Worm (Caenorhabditis elegans) whole organism, mixed stage, embryonic: ENCODE measurements around the gene F42G2.5.
A peak's percentile ranks its signal among the peaks of the same experiment; 100 is the strongest.

Experiments used
- M03D4.4 ChIP-seq: sonication (generic microtip); optimal IDR thresholded peaks from 2 replicates; lab custom pipeline; 2017; ENCODE audit warnings: mild to moderate bottlenecking, missing genetic modification characterization, missing compliant biosample characterization
- bed-3 ChIP-seq: fragments of 200-800 bp; sonication (Bioruptor generic); optimal IDR thresholded peaks from 3 replicates; lab custom pipeline; 2018; ENCODE audit warnings: mild to moderate bottlenecking, missing genetic modification characterization, moderate library complexity, missing compliant biosample characterization
- blmp-1 ChIP-seq: fragments of 150-350 bp; optimal IDR thresholded peaks from 2 replicates; lab custom pipeline; 2014; ENCODE audit warnings: missing biosample characterization, missing genetic modification characterization
- ceh-39 ChIP-seq: fragments of 150-350 bp; optimal IDR thresholded peaks from 2 replicates; lab custom pipeline; 2014; ENCODE audit warnings: missing biosample characterization, missing genetic modification characterization
- ceh-43 ChIP-seq: fragments of 200-800 bp; sonication (Bioruptor generic); optimal IDR thresholded peaks from 2 replicates; lab custom pipeline; 2018; ENCODE audit warnings: mild to moderate bottlenecking, missing genetic modification characterization, moderate library complexity, missing compliant biosample characterization
- ceh-83 ChIP-seq: fragments of 200-800 bp; sonication (Bioruptor generic); optimal IDR thresholded peaks from 2 replicates; lab custom pipeline; 2018; ENCODE audit warnings: mild to moderate bottlenecking, missing genetic modification characterization, missing compliant biosample characterization
- ces-1 ChIP-seq: fragments of 150-350 bp; optimal IDR thresholded peaks from 2 replicates; lab custom pipeline; 2014; ENCODE audit warnings: missing biosample characterization, missing genetic modification reagents, missing genetic modification characterization
- cnd-1 ChIP-seq: fragments of 200-800 bp; sonication (Bioruptor generic); optimal IDR thresholded peaks from 2 replicates; lab custom pipeline; 2018; ENCODE audit warnings: mild to moderate bottlenecking, missing genetic modification characterization, missing compliant biosample characterization
- elt-1 ChIP-seq: sonication (generic microtip); optimal IDR thresholded peaks from 2 replicates; lab custom pipeline; 2017; ENCODE audit warnings: missing genetic modification characterization, mild to moderate bottlenecking, missing compliant biosample characterization, antibody characterized with exemption, moderate library complexity, borderline replicate concordance; ENCODE audit not compliant: insufficient read depth
- elt-3 ChIP-seq: fragments of 150-350 bp; optimal IDR thresholded peaks from 2 replicates; lab custom pipeline; 2014; ENCODE audit warnings: missing biosample characterization, missing genetic modification characterization
- flh-1 ChIP-seq: fragments of 200-800 bp; sonication (Bioruptor generic); optimal IDR thresholded peaks from 2 replicates; lab custom pipeline; 2018; ENCODE audit warnings: mild to moderate bottlenecking, missing genetic modification characterization, moderate library complexity, missing compliant biosample characterization
- ham-2 ChIP-seq: fragments of 200-800 bp; sonication (Bioruptor generic); optimal IDR thresholded peaks from 2 replicates; lab custom pipeline; 2018; ENCODE audit warnings: mild to moderate bottlenecking, missing genetic modification characterization, missing compliant biosample characterization
- hlh-1 ChIP-seq: fragments of 150-350 bp; optimal IDR thresholded peaks from 2 replicates; lab custom pipeline; 2014; ENCODE audit warnings: missing biosample characterization, missing genetic modification reagents, missing genetic modification characterization
- lin-13 ChIP-seq: fragments of 150-350 bp; optimal IDR thresholded peaks from 2 replicates; lab custom pipeline; 2014; ENCODE audit warnings: missing biosample characterization, missing genetic modification characterization
- lin-32 ChIP-seq: fragments of 200-800 bp; sonication (Bioruptor generic); optimal IDR thresholded peaks from 2 replicates; lab custom pipeline; 2018; ENCODE audit warnings: mild to moderate bottlenecking, missing genetic modification characterization, missing compliant biosample characterization
- lsy-2 ChIP-seq: fragments of 150-350 bp; optimal IDR thresholded peaks from 2 replicates; lab custom pipeline; 2014; ENCODE audit warnings: missing biosample characterization, missing genetic modification characterization
- mab-5 ChIP-seq: fragments of 150-350 bp; optimal IDR thresholded peaks from 2 replicates; lab custom pipeline; 2014; ENCODE audit warnings: missing biosample characterization, missing genetic modification characterization
- mls-2 ChIP-seq: sonication (generic microtip); optimal IDR thresholded peaks from 2 replicates; lab custom pipeline; 2016; ENCODE audit warnings: mild to moderate bottlenecking, missing genetic modification characterization, moderate library complexity, missing compliant biosample characterization
- nhr-12 ChIP-seq: fragments of 150-350 bp; optimal IDR thresholded peaks from 2 replicates; lab custom pipeline; 2014; ENCODE audit warnings: missing biosample characterization, missing genetic modification characterization
- nhr-2 ChIP-seq: fragments of 150-350 bp; optimal IDR thresholded peaks from 2 replicates; lab custom pipeline; 2014; ENCODE audit warnings: missing biosample characterization, missing genetic modification characterization
- nhr-237 ChIP-seq: fragments of 150-350 bp; optimal IDR thresholded peaks from 2 replicates; lab custom pipeline; 2014; ENCODE audit warnings: missing biosample characterization, missing genetic modification characterization
- nhr-28 ChIP-seq: fragments of 150-350 bp; optimal IDR thresholded peaks from 2 replicates; lab custom pipeline; 2014; ENCODE audit warnings: missing biosample characterization, missing genetic modification characterization
- nhr-76 ChIP-seq: sonication (generic microtip); optimal IDR thresholded peaks from 2 replicates; lab custom pipeline; 2017; ENCODE audit warnings: missing biosample characterization, missing genetic modification characterization
- pha-4 ChIP-seq: fragments of 150-350 bp; optimal IDR thresholded peaks from 2 replicates; lab custom pipeline; 2018; ENCODE audit warnings: missing biosample characterization, missing genetic modification reagents, missing genetic modification characterization
- sem-2 ChIP-seq: fragments of 200-800 bp; sonication (Bioruptor generic); optimal IDR thresholded peaks from 2 replicates; lab custom pipeline; 2018; ENCODE audit warnings: mild to moderate bottlenecking, missing genetic modification characterization, missing compliant biosample characterization
- snpc-4 ChIP-seq: fragments of 150-350 bp; optimal IDR thresholded peaks from 2 replicates; lab custom pipeline; 2014; ENCODE audit warnings: missing biosample characterization, missing genetic modification characterization
- unc-120 ChIP-seq: sonication (generic microtip); optimal IDR thresholded peaks from 2 replicates; lab custom pipeline; 2017; ENCODE audit warnings: missing genetic modification characterization, missing compliant biosample characterization; ENCODE audit not compliant: poor library complexity, severe bottlenecking
- unc-39 ChIP-seq: fragments of 150-350 bp; optimal IDR thresholded peaks from 2 replicates; lab custom pipeline; 2014; ENCODE audit warnings: missing biosample characterization, missing genetic modification characterization
- unc-62 ChIP-seq: fragments of 150-350 bp; optimal IDR thresholded peaks from 2 replicates; lab custom pipeline; 2014; ENCODE audit warnings: missing biosample characterization, missing genetic modification reagents, missing genetic modification characterization
- ztf-11 ChIP-seq: fragments of 150-350 bp; optimal IDR thresholded peaks from 2 replicates; lab custom pipeline; 2014; ENCODE audit warnings: missing biosample characterization, missing genetic modification characterization

The F42G2.5 gene

DNA sequence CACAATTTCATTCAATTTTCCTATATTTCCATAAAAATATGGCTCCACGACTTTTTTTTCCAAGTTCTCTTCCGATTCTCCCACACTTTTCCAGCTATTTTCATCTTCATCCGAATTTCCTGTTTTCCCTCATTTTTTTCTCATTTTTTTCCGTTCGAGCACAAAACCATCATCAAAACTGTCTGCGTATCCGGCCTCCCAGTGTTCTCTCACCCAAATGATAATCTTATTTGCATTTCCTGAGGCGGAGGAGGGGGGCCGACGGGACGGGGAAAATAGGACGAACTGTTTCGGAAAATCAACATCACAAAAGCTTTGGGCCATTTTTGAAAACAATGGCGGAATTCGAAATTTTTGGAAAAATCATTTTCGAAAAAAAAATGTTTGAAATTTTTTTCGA, 22.5 kb upstream of the F42G2.5 start:
- peak; percentile 63 for TF ChIP-seq ces-1
- TF ChIP-seq bed-3 (GFP tag; lab: Kevin White, UChicago) = no peak
- TF ChIP-seq ceh-43 (GFP tag; lab: Kevin White, UChicago) = no peak
- no peak for TF ChIP-seq snpc-4 (tag; lab: Kevin White, UChicago)
- no peak for TF ChIP-seq lsy-2 (tag; lab: Kevin White, UChicago)
- no peak for TF ChIP-seq mab-5 (tag; lab: Kevin White, UChicago)
- TF ChIP-seq elt-3 (tag; lab: Kevin White, UChicago) = no peak

DNA sequence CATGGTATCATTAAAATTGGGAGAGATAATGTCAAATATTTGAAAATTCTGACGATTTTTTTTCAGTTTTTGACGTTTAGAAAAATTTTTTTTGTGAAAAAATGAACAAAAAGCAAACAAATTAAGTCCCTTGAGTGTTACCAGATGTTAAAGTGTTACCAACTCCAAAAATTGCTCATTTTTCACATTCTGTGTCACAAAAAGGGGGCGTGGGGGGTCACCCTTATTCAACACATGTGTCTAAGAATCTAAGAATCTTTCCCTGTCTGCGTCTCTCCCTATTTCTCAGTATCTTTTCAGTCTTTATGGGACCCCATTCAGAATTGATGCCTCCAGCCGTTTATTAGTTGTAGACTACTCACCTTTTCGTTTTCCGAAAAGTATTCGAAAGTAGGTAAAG, 21.2 kb upstream of the F42G2.5 start:
- TF ChIP-seq nhr-237 (tag; lab: Kevin White, UChicago) (no peak), nhr-28 (no peak), ceh-43 (GFP tag; lab: Kevin White, UChicago) (no peak), ceh-39 (tag; lab: Kevin White, UChicago) (no peak), lin-32 (GFP tag; lab: Kevin White, UChicago) (no peak), ceh-83 (GFP tag; lab: Kevin White, UChicago) (no peak), unc-39 (tag; lab: Kevin White, UChicago) (no peak), hlh-1 (tag; lab: Kevin White, UChicago) (no peak), sem-2 (no peak), nhr-76 (tag; lab: Kevin White, UChicago) (no peak), ztf-11 (tag; lab: Kevin White, UChicago) (no peak), nhr-2 (no peak), unc-120 (tag; lab: Kevin White, UChicago) (no peak), mls-2 (tag; lab: Kevin White, UChicago) (no peak), elt-1 (no peak), ham-2 (no peak), unc-62 (GFP tag; lab: Kevin White, UChicago) (no peak), flh-1 (GFP tag; lab: Kevin White, UChicago) (no peak), nhr-12 (no peak)
- TF ChIP-seq, all 35 proteins: peak for 0

DNA sequence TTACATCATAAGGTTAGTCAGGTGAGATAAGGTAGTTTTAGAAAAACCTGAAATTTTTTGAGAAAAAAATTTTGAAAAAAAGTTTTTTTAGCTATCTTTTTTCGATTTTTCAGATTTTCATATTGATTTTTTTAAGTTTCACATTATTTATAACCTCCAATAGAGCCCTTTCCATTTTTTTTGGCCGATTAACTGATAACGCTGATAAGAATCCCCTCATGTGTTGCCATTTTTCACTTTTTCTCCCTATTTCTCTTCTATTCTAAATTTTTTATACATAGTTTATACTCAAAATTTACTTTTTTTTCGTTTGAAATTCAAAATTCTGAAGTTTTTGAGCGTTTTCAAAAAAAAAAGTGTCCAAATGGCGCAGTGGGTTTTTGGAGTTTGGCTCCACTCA, 20.4 kb upstream of the F42G2.5 start:
- TF ChIP-seq elt-1 (no peak), ces-1 (no peak), mab-5 (tag; lab: Kevin White, UChicago) (no peak), nhr-2 (no peak), ceh-43 (GFP tag; lab: Kevin White, UChicago) (no peak), pha-4 (tag; lab: Kevin White, UChicago) (no peak), elt-3 (tag; lab: Kevin White, UChicago) (no peak), unc-62 (GFP tag; lab: Kevin White, UChicago) (no peak), lsy-2 (tag; lab: Kevin White, UChicago) (no peak), unc-39 (tag; lab: Kevin White, UChicago) (no peak), snpc-4 (tag; lab: Kevin White, UChicago) (no peak), nhr-28 (no peak), cnd-1 (tag; lab: Kevin White, UChicago) (no peak), hlh-1 (tag; lab: Kevin White, UChicago) (no peak), ceh-39 (tag; lab: Kevin White, UChicago) (no peak)

DNA sequence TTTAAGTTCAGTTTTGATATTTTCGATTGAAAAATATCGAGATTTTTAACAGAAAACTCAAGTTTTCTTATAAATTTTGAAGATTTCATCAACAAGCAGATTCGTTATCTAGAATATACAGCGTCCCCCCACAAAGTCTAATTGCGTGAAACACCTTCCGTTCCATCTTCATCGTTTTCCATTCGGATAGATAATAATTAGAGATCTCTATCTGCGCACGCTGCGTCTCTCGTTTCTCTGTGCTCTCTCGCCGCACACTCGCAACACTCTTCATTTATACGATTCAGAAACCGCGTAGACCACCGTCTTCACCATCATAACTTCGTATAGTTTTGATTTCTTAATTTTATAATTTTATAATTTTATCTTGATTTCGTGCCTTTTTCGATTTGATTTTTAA, 19.0 kb upstream of the F42G2.5 start:
- TF ChIP-seq sem-2 (no peak), elt-1 (peak; percentile 97)

DNA sequence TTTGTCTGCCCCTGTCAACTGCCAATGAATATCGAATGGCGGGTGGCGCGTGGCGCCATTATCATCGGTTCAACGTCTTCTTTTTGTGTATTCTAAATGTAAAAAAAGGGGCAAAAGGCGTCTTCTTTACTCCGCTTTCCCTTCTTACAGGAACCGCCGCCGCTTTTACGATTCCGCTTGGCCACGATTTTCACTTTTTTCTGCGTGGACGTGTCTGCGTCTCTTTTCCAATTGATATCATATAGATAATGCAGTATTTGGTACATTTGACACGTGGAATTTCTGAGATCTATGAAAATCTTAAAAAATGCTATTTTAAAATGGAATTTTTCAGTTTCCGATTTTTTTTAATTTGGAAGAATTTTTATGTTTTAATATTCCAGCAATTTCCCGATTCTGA, 17.8 kb upstream of the F42G2.5 start:
- TF ChIP-seq blmp-1 = peak; percentile 76
- TF ChIP-seq M03D4.4 (tag; lab: Kevin White, UChicago) = no peak

DNA sequence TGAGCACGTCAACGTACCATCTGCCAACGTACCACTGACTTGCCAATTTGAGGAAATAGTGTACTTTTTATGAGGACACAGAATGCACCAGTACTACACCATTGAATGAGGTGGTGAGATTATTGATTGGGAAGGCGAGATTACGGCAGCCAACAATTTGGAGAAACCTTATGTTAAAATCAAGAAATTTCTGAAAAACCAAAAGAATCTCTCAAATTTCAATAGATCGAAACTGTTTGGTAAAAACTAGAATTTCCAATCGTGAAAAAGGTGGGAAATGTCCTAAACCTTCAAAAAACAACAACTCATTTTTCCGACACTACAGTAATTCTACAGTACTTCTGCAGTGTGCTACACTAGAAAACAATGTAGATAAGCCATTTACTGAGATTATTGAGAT, 14.2 kb upstream of the F42G2.5 start, which contains the start of gene ceh-86:
Gene ceh-86 (minus strand): TSS at position 101 of the 400 bp plus-strand sequence.
- TF ChIP-seq sem-2 (no peak), lin-13 (no peak), cnd-1 (tag; lab: Kevin White, UChicago) (peak; percentile 55), ceh-39 (tag; lab: Kevin White, UChicago) (peak; percentile 6)
